Worm (Caenorhabditis elegans): Measurements from ENCODE around the gene F21C10.18.

ce11 chrV:9063134-9063533 lies 45.2 kb upstream of the F21C10.18 start:
- no peak for TF ChIP-seq ets-7 (tag; optimal IDR thresholded peaks at IDR 0.05)
- TF ChIP-seq tra-4 (tag; optimal IDR thresholded peaks at IDR 0.05): no peak
- TF ChIP-seq F13C5.2 (tag; optimal IDR thresholded peaks at IDR 0.05): no peak
- no peak for TF ChIP-seq scrt-1 (GFP tag; IDR thresholded peaks at IDR 0.05)
- no peak for TF ChIP-seq sea-1 (GFP tag; conservative IDR thresholded peaks at IDR 0.05)
- no peak for TF ChIP-seq ama-1 (optimal IDR thresholded peaks at IDR 0.05)
- TF ChIP-seq pes-1 (GFP tag; IDR thresholded peaks at IDR 0.05): no peak
- no peak for TF ChIP-seq flt-1 (GFP tag; IDR thresholded peaks at IDR 0.05)
